Worm (Caenorhabditis elegans) whole organism, mixed stage, embryonic: ENCODE measurements around the gene rnf-113.

ENCODE experiments used
- blmp-1 ChIP-seq: fragments of 150-350 bp; optimal IDR thresholded peaks from 2 replicates; lab custom pipeline; 2014; ENCODE audit warnings: missing biosample characterization, missing genetic modification characterization
- ceh-43 ChIP-seq: fragments of 200-800 bp; sonication (Bioruptor generic); optimal IDR thresholded peaks from 2 replicates; lab custom pipeline; 2018; ENCODE audit warnings: mild to moderate bottlenecking, missing genetic modification characterization, moderate library complexity, missing compliant biosample characterization
- elt-3 ChIP-seq: fragments of 150-350 bp; optimal IDR thresholded peaks from 2 replicates; lab custom pipeline; 2014; ENCODE audit warnings: missing biosample characterization, missing genetic modification characterization
- flh-1 ChIP-seq: fragments of 200-800 bp; sonication (Bioruptor generic); optimal IDR thresholded peaks from 2 replicates; lab custom pipeline; 2018; ENCODE audit warnings: mild to moderate bottlenecking, missing genetic modification characterization, moderate library complexity, missing compliant biosample characterization
- lin-13 ChIP-seq: fragments of 150-350 bp; optimal IDR thresholded peaks from 2 replicates; lab custom pipeline; 2014; ENCODE audit warnings: missing biosample characterization, missing genetic modification characterization
- mep-1 ChIP-seq: fragments of 150-350 bp; optimal IDR thresholded peaks from 2 replicates; lab custom pipeline; 2017; ENCODE audit warnings: missing biosample characterization, missing genetic modification reagents, missing genetic modification characterization, inconsistent platforms
- nhr-12 ChIP-seq: fragments of 150-350 bp; optimal IDR thresholded peaks from 2 replicates; lab custom pipeline; 2014; ENCODE audit warnings: missing biosample characterization, missing genetic modification characterization
- nhr-237 ChIP-seq: fragments of 150-350 bp; optimal IDR thresholded peaks from 2 replicates; lab custom pipeline; 2014; ENCODE audit warnings: missing biosample characterization, missing genetic modification characterization
- nhr-28 ChIP-seq: fragments of 150-350 bp; optimal IDR thresholded peaks from 2 replicates; lab custom pipeline; 2014; ENCODE audit warnings: missing biosample characterization, missing genetic modification characterization
- pha-4 ChIP-seq: fragments of 150-350 bp; optimal IDR thresholded peaks from 2 replicates; lab custom pipeline; 2018; ENCODE audit warnings: missing biosample characterization, missing genetic modification reagents, missing genetic modification characterization
- snpc-4 ChIP-seq: fragments of 150-350 bp; optimal IDR thresholded peaks from 2 replicates; lab custom pipeline; 2014; ENCODE audit warnings: missing biosample characterization, missing genetic modification characterization
- unc-62 ChIP-seq: fragments of 150-350 bp; optimal IDR thresholded peaks from 2 replicates; lab custom pipeline; 2014; ENCODE audit warnings: missing biosample characterization, missing genetic modification reagents, missing genetic modification characterization
- ztf-11 ChIP-seq: fragments of 150-350 bp; optimal IDR thresholded peaks from 2 replicates; lab custom pipeline; 2014; ENCODE audit warnings: missing biosample characterization, missing genetic modification characterization

DNA sequence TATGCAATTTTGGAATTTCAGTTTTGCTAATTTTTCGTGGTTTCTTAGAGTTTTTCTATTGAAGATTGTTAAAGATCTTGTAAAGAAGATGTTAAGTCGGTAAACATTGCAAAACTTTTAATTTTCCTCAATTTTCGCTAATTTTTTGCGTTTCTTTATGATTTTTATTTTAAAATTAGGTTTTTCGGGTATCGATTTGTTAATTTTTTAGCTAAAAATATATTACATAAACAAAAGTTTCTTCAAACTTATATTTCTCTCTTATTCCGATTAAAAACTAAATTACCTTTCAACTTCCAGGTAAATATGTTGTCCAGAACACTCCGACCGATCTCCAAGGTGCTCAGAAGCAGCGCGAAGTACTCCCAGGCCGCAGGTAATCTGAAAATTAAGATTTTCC, 50.0 kb downstream of the rnf-113 start, which contains the start of gene mrpl-12:
- TF ChIP-seq snpc-4 (tag; lab: Kevin White, UChicago) = no peak
- TF ChIP-seq lin-13 = no peak
- TF ChIP-seq unc-62 (GFP tag; lab: Kevin White, UChicago) = no peak
- TF ChIP-seq flh-1 (GFP tag; lab: Kevin White, UChicago) = no peak
- no peak for TF ChIP-seq nhr-12
- no peak for TF ChIP-seq mep-1 (tag; lab: Kevin White, UChicago)
- TF ChIP-seq nhr-28 (tag; lab: Kevin White, UChicago) = no peak
- no peak for TF ChIP-seq nhr-237
- no peak for TF ChIP-seq elt-3
- no peak for TF ChIP-seq blmp-1 (tag; lab: Kevin White, UChicago)
- no peak for TF ChIP-seq ztf-11
- no peak for TF ChIP-seq pha-4
- no peak for TF ChIP-seq ceh-43 (GFP tag; lab: Kevin White, UChicago)
